ENCODE assay signal across 2 worm cellular contexts in genomic region chrIV:460614-461079, ce11.
A peak's percentile ranks its signal among the peaks of the same experiment; 100 is the strongest.
TF ChIP-seq lines count a peak whose summit lies in the region.

Gene M04G7.2, minus strand, starts transcription at chrIV:461029.

TF ChIP-seq in whole organism, L4 larva, 104 proteins besides CTCF, POLR2A, EP300 and RAD21 (continues in another document):
- TF ChIP-seq arid-1 (GFP tag; conservative IDR thresholded peaks at IDR 0.05; lab: Robert Waterston, UW) = no peak
- no peak for TF ChIP-seq T20F7.1 (GFP tag; optimal IDR thresholded peaks at IDR 0.05; lab: Kevin White, UChicago)
- TF ChIP-seq attf-4 (tag; optimal IDR thresholded peaks at IDR 0.05; lab: Kevin White, UChicago) = no peak
- TF ChIP-seq fos-1 (tag; optimal IDR thresholded peaks at IDR 0.05; lab: Kevin White, UChicago) = no peak
- TF ChIP-seq spr-3 (GFP tag; optimal IDR thresholded peaks at IDR 0.05; lab: Kevin White, UChicago) = no peak
- TF ChIP-seq ceh-62 (tag; optimal IDR thresholded peaks at IDR 0.05; lab: Kevin White, UChicago) = no peak
- TF ChIP-seq lin-1 (GFP tag; IDR thresholded peaks at IDR 0.05; lab: Robert Waterston, UW) = no peak
- no peak for TF ChIP-seq nhr-237 (tag; optimal IDR thresholded peaks at IDR 0.05; lab: Kevin White, UChicago)
- TF ChIP-seq lin-15B (tag; optimal IDR thresholded peaks at IDR 0.05; lab: Kevin White, UChicago) = no peak
- no peak for TF ChIP-seq unc-39 (tag; optimal IDR thresholded peaks at IDR 0.05; lab: Kevin White, UChicago)
- no peak for TF ChIP-seq rbr-2 (tag; optimal IDR thresholded peaks at IDR 0.05; lab: Kevin White, UChicago)
- no peak for TF ChIP-seq cey-2 (tag; optimal IDR thresholded peaks at IDR 0.05; lab: Kevin White, UChicago; ENCODE audit: borderline replicate concordance, insufficient read depth)
- no peak for TF ChIP-seq mes-2 (tag; optimal IDR thresholded peaks at IDR 0.05; lab: Kevin White, UChicago; ENCODE audit: poor library complexity, severe bottlenecking)
- no peak for TF ChIP-seq lin-29 (GFP tag; IDR thresholded peaks at IDR 0.05; lab: Robert Waterston, UW)
- no peak for TF ChIP-seq lin-13 (GFP tag; optimal IDR thresholded peaks at IDR 0.05; lab: Kevin White, UChicago)
- no peak for TF ChIP-seq F10B5.3 (tag; optimal IDR thresholded peaks at IDR 0.05; lab: Kevin White, UChicago)
- no peak for TF ChIP-seq dmd-6 (GFP tag; IDR thresholded peaks at IDR 0.05; lab: Robert Waterston, UW)
- peak; percentile 91 for TF ChIP-seq set-16 (GFP tag; IDR thresholded peaks at IDR 0.05; lab: Robert Waterston, UW)
- no peak for TF ChIP-seq unc-62 (GFP tag; optimal IDR thresholded peaks at IDR 0.05 in 1 of 2; lab: Kevin White, UChicago)
- TF ChIP-seq unc-62 (tag; optimal IDR thresholded peaks at IDR 0.05; lab: Kevin White, UChicago) = no peak
- no peak for TF ChIP-seq pqm-1 (tag; optimal IDR thresholded peaks at IDR 0.05; lab: Kevin White, UChicago)
- TF ChIP-seq daf-8 (GFP tag; IDR thresholded peaks at IDR 0.05; lab: Robert Waterston, UW) = peak; percentile 17; the same call in 1 of the 2 replicates
- TF ChIP-seq skn-1 (tag; optimal IDR thresholded peaks at IDR 0.05; lab: Kevin White, UChicago) = no peak
- 0 out of 2 replicates have a peak, but pooled peaks have one; percentile 13 for TF ChIP-seq Y48G9A.11 (GFP tag; IDR thresholded peaks at IDR 0.05; lab: Robert Waterston, UW)
- no peak for TF ChIP-seq nhr-102 (tag; optimal IDR thresholded peaks at IDR 0.05; lab: Kevin White, UChicago)
- TF ChIP-seq jun-1 (tag; optimal IDR thresholded peaks at IDR 0.05; lab: Kevin White, UChicago) = no peak
- TF ChIP-seq F37D6.2 (tag; optimal IDR thresholded peaks at IDR 0.05; lab: Kevin White, UChicago) = no peak
- TF ChIP-seq mdt-29 (GFP tag; IDR thresholded peaks at IDR 0.05; lab: Robert Waterston, UW) = no peak
- no peak for TF ChIP-seq zfp-2 (tag; optimal IDR thresholded peaks at IDR 0.05; lab: Kevin White, UChicago)
- TF ChIP-seq hlh-11 (tag; optimal IDR thresholded peaks at IDR 0.05; lab: Kevin White, UChicago) = no peak
- TF ChIP-seq unc-130 (GFP tag; optimal IDR thresholded peaks at IDR 0.05; lab: Kevin White, UChicago) = no peak
- TF ChIP-seq hlh-30 (tag; optimal IDR thresholded peaks at IDR 0.05; lab: Kevin White, UChicago; ENCODE audit: insufficient read depth) = no peak
- TF ChIP-seq ceh-44 (GFP tag; IDR thresholded peaks at IDR 0.05; lab: Robert Waterston, UW) = no peak
- no peak for TF ChIP-seq Y5F2A.4 (GFP tag; optimal IDR thresholded peaks at IDR 0.05; lab: Kevin White, UChicago)
- TF ChIP-seq nhr-11 (tag; optimal IDR thresholded peaks at IDR 0.05; lab: Kevin White, UChicago) = no peak
- no peak for TF ChIP-seq ama-1 (optimal IDR thresholded peaks at IDR 0.05; lab: Kevin White, UChicago)
- no peak for TF ChIP-seq daf-12 (tag; optimal IDR thresholded peaks at IDR 0.05; lab: Kevin White, UChicago)
- TF ChIP-seq egl-27 (tag; optimal IDR thresholded peaks at IDR 0.05; lab: Kevin White, UChicago) = no peak
- no peak for TF ChIP-seq daf-19 (GFP tag; conservative IDR thresholded peaks at IDR 0.05; lab: Robert Waterston, UW)
- TF ChIP-seq zip-11 (GFP tag; IDR thresholded peaks at IDR 0.05; lab: Robert Waterston, UW) = no peak
- peak; percentile 73 for TF ChIP-seq egl-43 (GFP tag; IDR thresholded peaks at IDR 0.05; lab: Robert Waterston, UW)
- no peak for TF ChIP-seq mxl-3 (GFP tag; optimal IDR thresholded peaks at IDR 0.05; lab: Kevin White, UChicago)
- TF ChIP-seq ztf-11 (tag; optimal IDR thresholded peaks at IDR 0.05; lab: Kevin White, UChicago) = no peak
- 0 out of 2 replicates have a peak, but pooled peaks have one; percentile 12 for TF ChIP-seq hmg-1.1 (GFP tag; IDR thresholded peaks at IDR 0.05; lab: Robert Waterston, UW)
- no peak for TF ChIP-seq spr-1 (tag; optimal IDR thresholded peaks at IDR 0.05; lab: Kevin White, UChicago)
- no peak for TF ChIP-seq fkh-10 (GFP tag; optimal IDR thresholded peaks at IDR 0.05; lab: Kevin White, UChicago)
- no peak for TF ChIP-seq lin-38 (GFP tag; IDR thresholded peaks at IDR 0.05; lab: Robert Waterston, UW)

TF ChIP-seq in whole organism, young adult, 124 proteins besides CTCF, POLR2A, EP300 and RAD21:
- TF ChIP-seq zfh-2 (GFP tag; conservative IDR thresholded peaks at IDR 0.05; lab: Robert Waterston, UW) = peak; percentile 85
- TF ChIP-seq C06A6.2 (GFP tag; conservative IDR thresholded peaks at IDR 0.05; lab: Robert Waterston, UW) = no peak
- no peak for TF ChIP-seq D2030.7 (GFP tag; IDR thresholded peaks at IDR 0.05; lab: Robert Waterston, UW)
- no peak for TF ChIP-seq Y53G8AR.9 (GFP tag; conservative IDR thresholded peaks at IDR 0.05; lab: Robert Waterston, UW)
- TF ChIP-seq ceh-79 (tag; optimal IDR thresholded peaks at IDR 0.05; lab: Kevin White, UChicago) = no peak
- peak; percentile 26; the same call in 1 of the 2 replicates for TF ChIP-seq egrh-3 (GFP tag; IDR thresholded peaks at IDR 0.05; lab: Robert Waterston, UW)
- TF ChIP-seq pha-4 (tag; optimal IDR thresholded peaks at IDR 0.05; lab: Kevin White, UChicago) = no peak
- no peak for TF ChIP-seq bed-2 (GFP tag; IDR thresholded peaks at IDR 0.05; lab: Robert Waterston, UW)
- no peak for TF ChIP-seq pbrm-1 (GFP tag; IDR thresholded peaks at IDR 0.05; lab: Robert Waterston, UW)
- peak; percentile 53; the same call in 1 of the 2 replicates for TF ChIP-seq K11D2.4 (GFP tag; IDR thresholded peaks at IDR 0.05; lab: Robert Waterston, UW)
- TF ChIP-seq ztf-28 (GFP tag; IDR thresholded peaks at IDR 0.05; lab: Robert Waterston, UW) = 0 out of 2 replicates have a peak, but pooled peaks have one; percentile 70
- no peak for TF ChIP-seq hlh-26 (GFP tag; conservative IDR thresholded peaks at IDR 0.05; lab: Robert Waterston, UW)
- TF ChIP-seq die-1 (tag; optimal IDR thresholded peaks at IDR 0.05; lab: Kevin White, UChicago) = no peak
- no peak for TF ChIP-seq let-607 (tag; optimal IDR thresholded peaks at IDR 0.05; lab: Kevin White, UChicago)
- no peak for TF ChIP-seq madf-10 (tag; optimal IDR thresholded peaks at IDR 0.05; lab: Kevin White, UChicago)
- TF ChIP-seq ets-4 (GFP tag; optimal IDR thresholded peaks at IDR 0.05; lab: Kevin White, UChicago) = no peak
- no peak for TF ChIP-seq F52B5.7 (tag; optimal IDR thresholded peaks at IDR 0.05; lab: Kevin White, UChicago)
- no peak for TF ChIP-seq B0019.2 (GFP tag; conservative IDR thresholded peaks at IDR 0.05; lab: Robert Waterston, UW)
- TF ChIP-seq B0035.1 (tag; optimal IDR thresholded peaks at IDR 0.05; lab: Kevin White, UChicago) = no peak
- TF ChIP-seq lsy-27 (tag; optimal IDR thresholded peaks at IDR 0.05; lab: Kevin White, UChicago; ENCODE audit: borderline replicate concordance, insufficient read depth) = no peak
- TF ChIP-seq dpl-1 (GFP tag; optimal IDR thresholded peaks at IDR 0.05; lab: Kevin White, UChicago) = no peak
- no peak for TF ChIP-seq ztf-26 (tag; optimal IDR thresholded peaks at IDR 0.05; lab: Kevin White, UChicago)
- no peak for TF ChIP-seq F33H1.4 (GFP tag; IDR thresholded peaks at IDR 0.05; lab: Robert Waterston, UW)
- TF ChIP-seq nhr-179 (tag; optimal IDR thresholded peaks at IDR 0.05; lab: Kevin White, UChicago) = no peak
- TF ChIP-seq egl-44 (GFP tag; IDR thresholded peaks at IDR 0.05; lab: Robert Waterston, UW) = no peak
- TF ChIP-seq xnd-1 (tag; optimal IDR thresholded peaks at IDR 0.05; lab: Kevin White, UChicago) = no peak
- no peak for TF ChIP-seq F57C9.4 (tag; optimal IDR thresholded peaks at IDR 0.05; lab: Kevin White, UChicago)
- no peak for TF ChIP-seq nfyb-1 (GFP tag; IDR thresholded peaks at IDR 0.05; lab: Robert Waterston, UW)
- no peak for TF ChIP-seq rpc-1 (optimal IDR thresholded peaks at IDR 0.05; lab: Kevin White, UChicago)
- TF ChIP-seq rpc-1 (tag; optimal IDR thresholded peaks at IDR 0.05; lab: Kevin White, UChicago) = no peak
- no peak for TF ChIP-seq ztf-3 (GFP tag; optimal IDR thresholded peaks at IDR 0.05; lab: Kevin White, UChicago)
- TF ChIP-seq Y67H2A.10 (GFP tag; conservative IDR thresholded peaks at IDR 0.05; lab: Robert Waterston, UW) = no peak
- no peak for TF ChIP-seq cebp-2 (GFP tag; IDR thresholded peaks at IDR 0.05; lab: Robert Waterston, UW)
- TF ChIP-seq tlf-1 (GFP tag; optimal IDR thresholded peaks at IDR 0.05; lab: Kevin White, UChicago) = no peak
- no peak for TF ChIP-seq hmg-20 (GFP tag; IDR thresholded peaks at IDR 0.05; lab: Robert Waterston, UW)
- TF ChIP-seq nhr-90 (tag; optimal IDR thresholded peaks at IDR 0.05; lab: Kevin White, UChicago) = no peak
- TF ChIP-seq lin-35 (GFP tag; optimal IDR thresholded peaks at IDR 0.05; lab: Kevin White, UChicago) = no peak
- no peak for TF ChIP-seq Y79H2A.3 (GFP tag; conservative IDR thresholded peaks at IDR 0.05; lab: Robert Waterston, UW)
- TF ChIP-seq madf-3 (GFP tag; IDR thresholded peaks at IDR 0.05; lab: Robert Waterston, UW) = 0 out of 2 replicates have a peak, but pooled peaks have one; percentile 27
- no peak for TF ChIP-seq aptf-2 (GFP tag; conservative IDR thresholded peaks at IDR 0.05; lab: Robert Waterston, UW)
- 0 out of 2 replicates have a peak, but pooled peaks have one; percentile 32 for TF ChIP-seq mcd-1 (GFP tag; IDR thresholded peaks at IDR 0.05; lab: Robert Waterston, UW)
- no peak for TF ChIP-seq sptf-2 (GFP tag; optimal IDR thresholded peaks at IDR 0.05; lab: Kevin White, UChicago)
- 0 out of 2 replicates have a peak, but pooled peaks have one; percentile 11 for TF ChIP-seq nhr-120 (GFP tag; IDR thresholded peaks at IDR 0.05; lab: Robert Waterston, UW)
